Worm (Caenorhabditis elegans): ENCODE measurements around the gene H39E23.2.

ce11 chrV:14110042-14110441 is at the start of gene H39E23.2:
- no peak for TF ChIP-seq snpc-4 (tag; optimal IDR thresholded peaks at IDR 0.05)
- TF ChIP-seq ceh-16 (tag; optimal IDR thresholded peaks at IDR 0.05), result no peak
- no peak for TF ChIP-seq elt-2 (tag; optimal IDR thresholded peaks at IDR 0.05)
- no peak for TF ChIP-seq nfya-1 (tag; optimal IDR thresholded peaks at IDR 0.05; ENCODE audit: insufficient read depth)
- no peak for TF ChIP-seq ama-1 (optimal IDR thresholded peaks at IDR 0.05)
- TF ChIP-seq fkh-2 (tag; optimal IDR thresholded peaks at IDR 0.05), result no peak
- TF ChIP-seq pqm-1 (tag; optimal IDR thresholded peaks at IDR 0.05), result no peak
- no peak for TF ChIP-seq elt-3 (tag; optimal IDR thresholded peaks at IDR 0.05)
- TF ChIP-seq aly-2 (tag; optimal IDR thresholded peaks at IDR 0.05), result no peak
- TF ChIP-seq nhr-11 (tag; optimal IDR thresholded peaks at IDR 0.05), result no peak
- TF ChIP-seq fos-1 (tag; optimal IDR thresholded peaks at IDR 0.05), result no peak
- no peak for TF ChIP-seq sea-2 (GFP tag; optimal IDR thresholded peaks at IDR 0.05)
- TF ChIP-seq nhr-12 (tag; optimal IDR thresholded peaks at IDR 0.05), result no peak
- TF ChIP-seq fkh-10 (GFP tag; optimal IDR thresholded peaks at IDR 0.05), result no peak
